Fruit fly (Drosophila melanogaster) whole organism, embryonic: Measurements from ENCODE around the gene hob.

Source experiments
- Bgb ChIP-seq: fragments of 200-800 bp; sonication (Bioruptor generic); IDR thresholded peaks from 2 replicates; pipeline ENCODE4 v1.3.6; 2022; ENCODE audit warnings: missing biosample characterization, missing genetic modification characterization; ENCODE audit not compliant: partially characterized antibody
- CG10321 ChIP-seq: fragments of 200-800 bp; sonication (Bioruptor generic); IDR thresholded peaks from 2 replicates; pipeline ENCODE4 v1.3.6; 2022; ENCODE audit warnings: missing biosample characterization, missing genetic modification characterization
- CG11093 ChIP-seq: fragments of 200-800 bp; sonication (Bioruptor generic); IDR thresholded peaks from 3 replicates; pipeline ENCODE4 v1.3.6; 2022; ENCODE audit warnings: missing biosample characterization, missing genetic modification characterization
- CG12299 ChIP-seq: fragments of 200-800 bp; sonication (Bioruptor generic); optimal IDR thresholded peaks from 2 replicates; lab custom pipeline; 2018; ENCODE audit warnings: missing biosample characterization, mild to moderate bottlenecking, missing genetic modification characterization
- CG12942 ChIP-seq: fragments of 200-800 bp; sonication (Bioruptor generic); optimal IDR thresholded peaks from 3 replicates; lab custom pipeline; 2016; ENCODE audit warnings: missing biosample characterization, missing genetic modification characterization
- CG13287 ChIP-seq: fragments of 200-800 bp; sonication (Bioruptor generic); IDR thresholded peaks from 2 replicates; pipeline ENCODE4 v1.3.6; 2022; ENCODE audit warnings: missing biosample characterization, missing genetic modification characterization; ENCODE audit not compliant: partially characterized antibody
- CG14860 ChIP-seq: fragments of 200-800 bp; sonication (Bioruptor generic); IDR thresholded peaks from 3 replicates; pipeline ENCODE4 v1.3.6; 2022; ENCODE audit warnings: missing biosample characterization, missing genetic modification characterization; ENCODE audit not compliant: partially characterized antibody
- CG15514 ChIP-seq: fragments of 200-800 bp; sonication (Bioruptor generic); optimal IDR thresholded peaks from 3 replicates; lab custom pipeline; 2017; ENCODE audit warnings: missing biosample characterization, missing genetic modification characterization, mild to moderate bottlenecking, moderate library complexity, missing genetic modification reagents
- CG16813 ChIP-seq: fragments of 200-800 bp; sonication (Bioruptor generic); IDR thresholded peaks from 3 replicates; pipeline ENCODE4 v1.3.6; 2022; ENCODE audit warnings: missing biosample characterization, missing genetic modification characterization; ENCODE audit not compliant: partially characterized antibody
- CG2202 ChIP-seq: fragments of 200-800 bp; sonication (Bioruptor generic); optimal IDR thresholded peaks from 2 replicates; lab custom pipeline; 2018; ENCODE audit warnings: missing biosample characterization, mild to moderate bottlenecking, missing genetic modification characterization
- CG32772 ChIP-seq: fragments of 200-800 bp; sonication (Bioruptor generic); IDR thresholded peaks from 2 replicates; pipeline ENCODE4 v1.3.6; 2022; ENCODE audit warnings: missing biosample characterization, missing genetic modification characterization
- CG43689 ChIP-seq: fragments of 200-800 bp; sonication (Bioruptor generic); IDR thresholded peaks from 2 replicates; pipeline ENCODE4 v1.3.6; 2022; ENCODE audit warnings: missing biosample characterization, missing genetic modification characterization
- CG4424 ChIP-seq: fragments of 200-800 bp; sonication (Bioruptor generic); optimal IDR thresholded peaks from 3 replicates; lab custom pipeline; 2016; ENCODE audit warnings: missing biosample characterization, missing genetic modification characterization
- CG5245 ChIP-seq: fragments of 200-800 bp; sonication (Bioruptor generic); optimal IDR thresholded peaks from 3 replicates; lab custom pipeline; 2016; ENCODE audit warnings: missing biosample characterization, missing genetic modification characterization
- Dad ChIP-seq: fragments of 200-800 bp; sonication (Bioruptor generic); optimal IDR thresholded peaks from 3 replicates; lab custom pipeline; 2016; ENCODE audit warnings: missing biosample characterization, missing genetic modification characterization
- Dll ChIP-seq: fragments of 200-800 bp; sonication (Bioruptor generic); IDR thresholded peaks from 4 replicates; pipeline ENCODE4 v1.3.6; 2022; ENCODE audit warnings: missing biosample characterization, missing genetic modification characterization; ENCODE audit not compliant: partially characterized antibody
- Doc3 ChIP-seq: fragments of 200-800 bp; sonication (Bioruptor generic); IDR thresholded peaks from 3 replicates; pipeline ENCODE4 v1.3.6; 2022; ENCODE audit warnings: missing biosample characterization, missing genetic modification characterization; ENCODE audit not compliant: partially characterized antibody
- Dref ChIP-seq: fragments of 200-800 bp; sonication (Bioruptor generic); IDR thresholded peaks from 2 replicates; pipeline ENCODE4 v1.3.6; 2022; ENCODE audit warnings: missing biosample characterization, missing genetic modification characterization
- HLH4C ChIP-seq: fragments of 200-800 bp; sonication (Bioruptor generic); IDR thresholded peaks from 3 replicates; pipeline ENCODE4 v1.3.6; 2022; ENCODE audit warnings: missing biosample characterization, missing genetic modification characterization; ENCODE audit not compliant: partially characterized antibody
- Hsf ChIP-seq: fragments of 200-800 bp; sonication (Bioruptor generic); optimal IDR thresholded peaks from 3 replicates; lab custom pipeline; 2016; ENCODE audit warnings: missing biosample characterization, missing genetic modification characterization
- Jarid2 ChIP-seq: fragments of 200-800 bp; sonication (Bioruptor generic); optimal IDR thresholded peaks from 3 replicates; lab custom pipeline; 2017; ENCODE audit warnings: mild to moderate bottlenecking, missing biosample characterization, missing genetic modification reagents, missing genetic modification characterization
- MBD-R2 ChIP-seq: fragments of 200-800 bp; sonication (Bioruptor generic); IDR thresholded peaks from 2 replicates; pipeline ENCODE4 v1.3.6; 2022; ENCODE audit warnings: missing biosample characterization, missing genetic modification characterization
- MESR4 ChIP-seq: fragments of 200-800 bp; sonication (Bioruptor generic); optimal IDR thresholded peaks from 2 replicates; lab custom pipeline; 2018; ENCODE audit warnings: missing biosample characterization, mild to moderate bottlenecking, missing genetic modification characterization, moderate library complexity
- Med ChIP-seq: fragments of 200-800 bp; sonication (Bioruptor generic); peaks from one replicate; lab custom pipeline; 2016; ENCODE audit warnings: missing biosample characterization, missing genetic modification characterization, mild to moderate bottlenecking, inconsistent platforms, moderate library complexity
- Mrtf ChIP-seq: fragments of 200-800 bp; sonication (Bioruptor generic); IDR thresholded peaks from 3 replicates; pipeline ENCODE4 v1.3.6; 2022; ENCODE audit warnings: missing biosample characterization, missing genetic modification characterization
- PHDP ChIP-seq: fragments of 200-800 bp; sonication (Bioruptor generic); optimal IDR thresholded peaks from 3 replicates; lab custom pipeline; 2018; ENCODE audit warnings: missing biosample characterization, mild to moderate bottlenecking, missing genetic modification characterization, moderate library complexity
- Sry-δ ChIP-seq: fragments of 200-800 bp; sonication (Bioruptor generic); optimal IDR thresholded peaks from 2 replicates; lab custom pipeline; 2016; ENCODE audit warnings: missing biosample characterization, missing genetic modification characterization
- Stat92E ChIP-seq, 3 experiments: fragments of >200 bp in 2 of 3; fragments of 200-800 bp in 1 of 3; sonication (Bioruptor generic) in 1 of 3; optimal IDR thresholded peaks; 2 replicates each; lab custom pipeline; 2017 to 2019; ENCODE audit warnings: missing biosample characterization in 3 of 3, missing genetic modification characterization in 3 of 3, mild to moderate bottlenecking in 1 of 3, moderate library complexity in 1 of 3
- YL-1 ChIP-seq: fragments of 200-800 bp; sonication (Bioruptor generic); optimal IDR thresholded peaks from 3 replicates; lab custom pipeline; 2017; ENCODE audit warnings: missing biosample characterization, mild to moderate bottlenecking, missing genetic modification characterization
- amos ChIP-seq: fragments of 200-800 bp; sonication (Bioruptor generic); IDR thresholded peaks from 2 replicates; pipeline ENCODE4 v1.3.6; 2022; ENCODE audit warnings: missing biosample characterization, missing genetic modification characterization; ENCODE audit not compliant: partially characterized antibody
- ap ChIP-seq: fragments of 200-800 bp; sonication (Bioruptor generic); IDR thresholded peaks from 2 replicates; pipeline ENCODE4 v1.3.6; 2022; ENCODE audit warnings: missing biosample characterization, missing genetic modification characterization
- ara ChIP-seq: fragments of 200-800 bp; sonication (Bioruptor generic); IDR thresholded peaks from 2 replicates; pipeline ENCODE4 v1.3.6; 2022; ENCODE audit warnings: missing biosample characterization, missing genetic modification characterization
- dmrt99B ChIP-seq: fragments of 200-800 bp; sonication (Bioruptor generic); optimal IDR thresholded peaks from 2 replicates; lab custom pipeline; 2018; ENCODE audit warnings: missing biosample characterization, mild to moderate bottlenecking, missing genetic modification characterization, moderate library complexity
- ewg ChIP-seq: fragments of 200-800 bp; sonication (Bioruptor generic); optimal IDR thresholded peaks from 3 replicates; lab custom pipeline; 2017; ENCODE audit warnings: mild to moderate bottlenecking, missing biosample characterization, missing genetic modification reagents, missing genetic modification characterization
- ftz-f1 ChIP-seq: fragments of 200-800 bp; sonication (Bioruptor generic); optimal IDR thresholded peaks from 2 replicates; lab custom pipeline; 2016; ENCODE audit warnings: missing biosample characterization, missing genetic modification characterization
- grn ChIP-seq: fragments of 200-800 bp; sonication (Bioruptor generic); optimal IDR thresholded peaks from 3 replicates; lab custom pipeline; 2017; ENCODE audit warnings: missing biosample characterization, missing genetic modification characterization
- hbn ChIP-seq: fragments of 200-800 bp; sonication (Bioruptor generic); IDR thresholded peaks from 2 replicates; pipeline ENCODE4 v1.3.6; 2022; ENCODE audit warnings: missing biosample characterization, missing genetic modification characterization; ENCODE audit not compliant: partially characterized antibody
- jumu ChIP-seq: fragments of 200-800 bp; sonication (Bioruptor generic); optimal IDR thresholded peaks from 3 replicates; lab custom pipeline; 2016; ENCODE audit warnings: missing biosample characterization, missing genetic modification characterization
- nerfin-1 ChIP-seq: fragments of 200-800 bp; sonication (Bioruptor generic); optimal IDR thresholded peaks from 3 replicates; lab custom pipeline; 2019; ENCODE audit warnings: missing biosample characterization, mild to moderate bottlenecking, missing genetic modification characterization, moderate library complexity
- onecut ChIP-seq: fragments of 200-800 bp; sonication (Bioruptor generic); IDR thresholded peaks from 2 replicates; pipeline ENCODE4 v1.3.6; 2022; ENCODE audit warnings: missing biosample characterization, missing genetic modification characterization
- pfk ChIP-seq: fragments of 200-800 bp; sonication (Bioruptor generic); optimal IDR thresholded peaks from 2 replicates; lab custom pipeline; 2018; ENCODE audit warnings: missing biosample characterization, mild to moderate bottlenecking, missing genetic modification characterization, moderate library complexity
- pzg ChIP-seq: fragments of 200-800 bp; sonication (Bioruptor generic); optimal IDR thresholded peaks from 3 replicates; lab custom pipeline; 2018; ENCODE audit warnings: missing biosample characterization, mild to moderate bottlenecking, missing genetic modification characterization, moderate library complexity
- schlank ChIP-seq: fragments of 200-800 bp; sonication (Bioruptor generic); optimal IDR thresholded peaks from 2 replicates; lab custom pipeline; 2018; ENCODE audit warnings: missing biosample characterization, mild to moderate bottlenecking, missing genetic modification characterization
- scrt ChIP-seq: fragments of 200-800 bp; sonication (Bioruptor generic); optimal IDR thresholded peaks from 2 replicates; lab custom pipeline; 2018; ENCODE audit warnings: missing biosample characterization, mild to moderate bottlenecking, missing genetic modification characterization, moderate library complexity
- stc ChIP-seq: fragments of 200-800 bp; sonication (Bioruptor generic); IDR thresholded peaks from 2 replicates; pipeline ENCODE4 v1.3.6; 2022; ENCODE audit warnings: missing biosample characterization, missing genetic modification characterization
- tin ChIP-seq: fragments of 200-800 bp; sonication (Bioruptor generic); optimal IDR thresholded peaks from 3 replicates; lab custom pipeline; 2016; ENCODE audit warnings: missing biosample characterization, missing genetic modification characterization
- twi ChIP-seq: fragments of 200-800 bp; optimal IDR thresholded peaks from 2 replicates; lab custom pipeline; 2019; ENCODE audit warnings: missing biosample characterization, mild to moderate bottlenecking, missing genetic modification characterization, moderate library complexity
- unc-4 ChIP-seq: fragments of 200-800 bp; sonication (Bioruptor generic); IDR thresholded peaks from 2 replicates; pipeline ENCODE4 v1.3.6; 2022; ENCODE audit warnings: missing biosample characterization, missing genetic modification characterization; ENCODE audit not compliant: partially characterized antibody
- wek ChIP-seq: fragments of 200-800 bp; sonication (Bioruptor generic); optimal IDR thresholded peaks from 3 replicates; lab custom pipeline; 2018; ENCODE audit warnings: missing biosample characterization, mild to moderate bottlenecking, missing genetic modification characterization, moderate library complexity
- zen ChIP-seq: fragments of 200-800 bp; sonication (Bioruptor generic); optimal IDR thresholded peaks from 3 replicates; lab custom pipeline; 2018; ENCODE audit warnings: missing biosample characterization, mild to moderate bottlenecking, missing genetic modification characterization, moderate library complexity

hob gene

DNA sequence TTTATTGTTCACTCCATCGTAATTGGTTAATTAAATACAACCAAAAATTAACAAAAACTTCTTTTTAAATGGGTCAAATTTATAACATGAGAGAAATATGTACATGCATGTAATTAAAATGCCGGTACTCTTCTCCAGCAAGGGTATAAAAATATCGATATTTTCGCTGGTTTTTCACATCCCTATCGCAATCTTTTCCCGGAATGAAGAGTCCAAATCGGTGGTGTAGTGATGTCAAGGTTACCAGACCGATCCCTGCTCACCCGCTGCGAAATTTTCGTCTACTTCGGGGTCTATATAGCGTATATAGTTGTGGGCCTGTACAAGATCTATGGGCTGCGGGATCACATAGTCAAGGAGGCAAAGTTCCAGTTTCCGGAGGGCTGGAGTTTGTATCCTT is 56.8 kb downstream of the hob start, which contains the start of gene rasp (continued):
- peak; percentile 48 for TF ChIP-seq amos
- TF ChIP-seq nerfin-1 (tag; lab: Kevin White, UChicago) = peak; percentile 34
- peak in 1 of 3 experiments; percentile 8 for TF ChIP-seq Stat92E (GFP tag; optimal IDR thresholded peaks at IDR 0.05; lab: Kevin White, UChicago)
- TF ChIP-seq YL-1 = peak; percentile 34
- TF ChIP-seq CG43689 (GFP tag; lab: Robert Waterston, UW) = no peak
- TF ChIP-seq Dll (GFP tag; lab: Robert Waterston, UW) = peak; percentile 65; the same call in 3 of the 4 replicates
- TF ChIP-seq CG13287 (GFP tag; lab: Robert Waterston, UW) = peak; percentile 49
- TF ChIP-seq CG16813 (GFP tag; lab: Robert Waterston, UW) = 0 out of 3 replicates have a peak, but pooled peaks have one; percentile 35
- TF ChIP-seq zen (tag; lab: Kevin White, UChicago) = peak; percentile 10
- TF ChIP-seq MBD-R2 (GFP tag; lab: Robert Waterston, UW) = peak; percentile 51
- TF ChIP-seq ewg (GFP tag; lab: Kevin White, UChicago) = no peak
- TF ChIP-seq pfk = no peak
- peak; percentile 56 for TF ChIP-seq Dref (GFP tag; lab: Robert Waterston, UW)
- no peak for TF ChIP-seq CG12942 (GFP tag; lab: Kevin White, UChicago)
- TF ChIP-seq unc-4 (GFP tag; lab: Robert Waterston, UW) = peak; percentile 45
- TF ChIP-seq PHDP = no peak
- peak; percentile 27 for TF ChIP-seq pzg (GFP tag; lab: Kevin White, UChicago)
- TF ChIP-seq ara (GFP tag; lab: Robert Waterston, UW) = no peak
- TF ChIP-seq tin (GFP tag; lab: Kevin White, UChicago) = no peak
- TF ChIP-seq jumu (GFP tag; lab: Kevin White, UChicago) = no peak
- no peak for TF ChIP-seq CG14860 (GFP tag; lab: Robert Waterston, UW)
- TF ChIP-seq CG12299 (tag; lab: Kevin White, UChicago) = no peak
- no peak for TF ChIP-seq Hsf
- no peak for TF ChIP-seq CG4424 (GFP tag; lab: Kevin White, UChicago)
- no peak for TF ChIP-seq onecut
- no peak for TF ChIP-seq CG11093 (GFP tag; lab: Robert Waterston, UW)
- TF ChIP-seq schlank = no peak
- no peak for TF ChIP-seq Jarid2 (GFP tag; lab: Kevin White, UChicago)
- TF ChIP-seq CG15514 (GFP tag; lab: Kevin White, UChicago) = peak; percentile 42
- TF ChIP-seq Bgb (GFP tag; lab: Robert Waterston, UW) = no peak
- TF ChIP-seq twi = no peak
- TF ChIP-seq stc (GFP tag; lab: Robert Waterston, UW) = no peak
- peak; percentile 79 for TF ChIP-seq Sry-δ (GFP tag; lab: Kevin White, UChicago)
- TF ChIP-seq scrt (GFP tag; lab: Kevin White, UChicago) = no peak
- TF ChIP-seq hbn = peak; percentile 55
- TF ChIP-seq dmrt99B = no peak
- no peak for TF ChIP-seq Dad (GFP tag; lab: Kevin White, UChicago)
- TF ChIP-seq grn (GFP tag; lab: Kevin White, UChicago) = no peak
- no peak for TF ChIP-seq ap (GFP tag; lab: Robert Waterston, UW)
- no peak for TF ChIP-seq Mrtf (GFP tag; lab: Robert Waterston, UW)
- TF ChIP-seq wek = no peak
- no peak for TF ChIP-seq CG32772 (GFP tag; lab: Robert Waterston, UW)
- no peak for TF ChIP-seq HLH4C (GFP tag; lab: Robert Waterston, UW)
- TF ChIP-seq MESR4 (GFP tag; lab: Kevin White, UChicago) = peak; percentile 48
- peak; percentile 41 for TF ChIP-seq ftz-f1
- no peak for TF ChIP-seq CG2202 (tag; lab: Kevin White, UChicago)
- TF ChIP-seq Doc3 (GFP tag; lab: Robert Waterston, UW) = 0 out of 3 replicates have a peak, but pooled peaks have one; percentile 38
- TF ChIP-seq CG5245 = no peak
- peak; percentile 44 for TF ChIP-seq Med (GFP tag; lab: Kevin White, UChicago)
- no peak for TF ChIP-seq CG10321
